Fruit fly (Drosophila melanogaster): ENCODE results near the gene jet.

jet gene

DNA sequence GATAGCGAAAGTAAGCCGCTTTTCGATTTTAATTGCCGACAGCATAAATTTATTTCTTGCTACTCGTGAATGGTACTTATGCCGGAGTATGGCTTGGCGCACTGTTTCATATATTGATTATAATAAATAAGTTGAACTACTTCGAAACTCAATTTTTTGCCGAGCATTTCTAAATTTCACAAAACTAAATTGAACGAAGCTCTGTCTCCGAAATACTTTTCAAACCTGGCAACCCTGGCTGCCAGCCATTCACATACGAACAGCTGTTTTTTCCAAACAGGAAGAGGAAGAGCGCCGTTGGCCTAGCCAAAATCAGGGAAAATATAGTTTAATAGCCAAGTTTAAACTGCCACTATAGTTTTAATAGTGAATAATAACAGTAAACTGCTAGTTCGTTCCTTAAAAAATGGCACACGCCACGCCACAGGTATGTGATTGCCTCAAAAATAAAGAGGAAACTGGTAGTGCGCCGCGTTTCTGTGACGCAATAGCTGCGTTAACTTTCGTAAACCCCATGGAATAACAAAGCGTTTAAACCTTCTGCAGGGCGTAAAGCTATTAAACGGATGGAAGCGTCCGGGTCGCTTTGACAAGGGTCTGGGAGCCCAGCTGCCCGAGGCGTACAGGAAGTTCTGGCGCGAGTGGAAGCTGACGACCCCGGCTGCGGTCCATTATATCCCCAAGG lies 24.3 kb upstream of the jet start, which contains the start of gene mRpL28:
Gene mRpL28, plus strand, starts transcription at position 246 of the 685 bp plus-strand sequence.
- TF ChIP-seq h (optimal IDR thresholded peaks at IDR 0.05) (no peak), psq (optimal IDR thresholded peaks at IDR 0.05) (no peak), ttk (optimal IDR thresholded peaks at IDR 0.05) (no peak), Sin3A (optimal IDR thresholded peaks at IDR 0.05) (no peak), insv (optimal IDR thresholded peaks at IDR 0.05) (no peak), Myc (optimal IDR thresholded peaks at IDR 0.05) (no peak)

DNA sequence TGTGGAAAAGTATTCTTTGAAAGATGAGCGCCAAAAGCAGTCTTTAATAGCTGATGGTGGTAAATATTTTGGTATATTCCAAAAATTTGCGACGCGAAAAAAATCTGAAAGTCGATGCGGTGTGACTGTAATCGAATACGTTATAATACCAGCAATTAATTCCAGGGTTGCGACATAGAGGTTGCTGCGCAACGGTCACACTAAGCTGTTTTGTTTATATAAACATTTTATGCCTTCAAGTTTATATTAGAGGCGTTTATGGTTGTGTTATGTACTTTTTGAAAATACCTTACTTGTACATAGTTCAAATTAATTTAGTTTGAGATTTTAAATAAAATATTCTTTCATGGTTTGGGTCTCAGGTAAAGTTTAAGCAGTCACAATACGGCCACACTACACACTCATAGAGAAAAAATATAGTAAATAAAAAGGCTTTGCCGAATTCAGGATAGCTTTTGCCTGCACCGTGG lies 21.8 kb upstream of the jet start, which contains the start of gene CG14043:
Gene CG14043, plus strand, starts transcription at position 374 of the 470 bp plus-strand sequence.
- TF ChIP-seq psq (optimal IDR thresholded peaks at IDR 0.05) (no peak), insv (optimal IDR thresholded peaks at IDR 0.05) (no peak), Myc (optimal IDR thresholded peaks at IDR 0.05) (no peak), ttk (optimal IDR thresholded peaks at IDR 0.05) (no peak), h (optimal IDR thresholded peaks at IDR 0.05) (no peak), Sin3A (optimal IDR thresholded peaks at IDR 0.05) (no peak)

DNA sequence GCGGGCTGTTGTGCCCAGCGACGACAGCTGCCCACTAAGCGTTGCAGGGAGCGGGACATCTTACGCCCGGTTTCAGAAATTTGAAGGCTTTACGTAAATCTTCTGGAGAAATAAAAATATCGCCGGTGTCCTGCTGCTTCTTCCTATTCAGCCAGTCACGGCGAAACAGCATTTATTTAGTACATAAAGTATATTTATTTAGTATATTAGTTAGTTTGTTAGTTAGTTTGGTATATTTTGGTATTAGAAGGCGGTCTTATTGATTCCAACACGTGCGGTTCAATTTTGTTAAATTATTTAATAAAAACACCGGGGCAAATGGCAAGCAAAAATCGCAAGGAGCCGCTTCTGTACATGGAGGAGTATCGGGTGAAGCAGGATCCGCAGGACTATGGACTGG lies 19.2 kb upstream of the jet start, which contains the start of the genes Scox and Polr1C:
Gene Scox, minus strand, starts transcription at position 169 of the 400 bp plus-strand sequence.
Gene Polr1C, plus strand, starts transcription at position 238 of the 400 bp plus-strand sequence.
- no peak for TF ChIP-seq psq (optimal IDR thresholded peaks at IDR 0.05)
- TF ChIP-seq ttk (optimal IDR thresholded peaks at IDR 0.05) = no peak
- TF ChIP-seq h (optimal IDR thresholded peaks at IDR 0.05) = no peak
- TF ChIP-seq insv (optimal IDR thresholded peaks at IDR 0.05) = no peak
- TF ChIP-seq Sin3A (optimal IDR thresholded peaks at IDR 0.05) = no peak
- TF ChIP-seq Myc (optimal IDR thresholded peaks at IDR 0.05) = no peak

DNA sequence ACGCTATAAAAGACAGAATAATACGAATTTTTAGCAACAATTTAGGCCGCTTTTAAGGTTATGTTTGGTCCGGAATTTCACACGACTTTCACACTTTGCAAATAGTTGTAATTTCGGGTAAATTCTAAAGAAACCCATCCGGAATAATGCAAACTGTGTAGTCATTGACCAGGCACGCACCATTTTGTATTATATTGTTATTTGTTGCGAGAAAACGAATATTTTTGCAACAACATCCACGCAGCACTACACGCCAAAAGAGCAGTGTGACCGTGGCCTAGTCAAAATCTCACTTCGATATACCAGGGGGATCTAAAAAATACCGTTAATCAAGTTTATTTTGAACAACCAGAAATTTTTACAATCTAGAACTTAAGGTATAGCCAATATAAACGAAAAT lies 17.9 kb upstream of the jet start, which contains the start of gene eIF3i:
Gene eIF3i, minus strand, starts transcription at position 265 of the 400 bp plus-strand sequence.
- TF ChIP-seq Sin3A (optimal IDR thresholded peaks at IDR 0.05) = no peak
- TF ChIP-seq insv (optimal IDR thresholded peaks at IDR 0.05) = no peak
- no peak for TF ChIP-seq ttk (optimal IDR thresholded peaks at IDR 0.05)
- no peak for TF ChIP-seq Myc (optimal IDR thresholded peaks at IDR 0.05)
- no peak for TF ChIP-seq psq (optimal IDR thresholded peaks at IDR 0.05)
- no peak for TF ChIP-seq h (optimal IDR thresholded peaks at IDR 0.05)

- no peak for TF ChIP-seq psq (optimal IDR thresholded peaks at IDR 0.05)
- no peak for TF ChIP-seq Sin3A (optimal IDR thresholded peaks at IDR 0.05)
- TF ChIP-seq ttk (optimal IDR thresholded peaks at IDR 0.05) = no peak
- TF ChIP-seq h (optimal IDR thresholded peaks at IDR 0.05) = no peak
- TF ChIP-seq Myc (optimal IDR thresholded peaks at IDR 0.05) = no peak
- no peak for TF ChIP-seq insv (optimal IDR thresholded peaks at IDR 0.05)
Observed at dm6 chr2L:4965923-4966322, 16.3 kb upstream of the jet start.

- TF ChIP-seq Myc (optimal IDR thresholded peaks at IDR 0.05) = no peak
- no peak for TF ChIP-seq Sin3A (optimal IDR thresholded peaks at IDR 0.05)
- no peak for TF ChIP-seq h (optimal IDR thresholded peaks at IDR 0.05)
- no peak for TF ChIP-seq insv (optimal IDR thresholded peaks at IDR 0.05)
- no peak for TF ChIP-seq ttk (optimal IDR thresholded peaks at IDR 0.05)
Observed at dm6 chr2L:4965420-4965819, 15.8 kb upstream of the jet start, which contains the start of gene CG34125. Gene CG34125, plus strand, starts transcription at chr2L:4965673.

DNA sequence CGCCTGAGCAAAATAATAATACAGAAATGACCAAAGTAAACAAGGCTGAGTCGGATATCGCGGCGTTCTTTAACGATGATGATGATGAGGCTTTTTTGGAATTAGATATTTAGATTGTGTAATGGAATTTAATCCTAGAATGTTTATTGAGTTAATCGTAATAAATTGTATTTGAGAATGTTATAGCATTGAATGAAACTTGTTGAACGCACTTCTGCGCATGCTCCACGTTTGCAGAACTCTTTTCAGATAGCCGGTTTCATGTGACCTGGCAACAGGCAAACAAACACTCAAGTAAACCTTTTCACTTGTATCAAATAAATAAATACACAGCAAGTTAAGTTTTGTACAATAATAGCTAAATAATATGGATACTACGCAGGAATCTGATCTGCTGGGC lies 8.5 kb upstream of the jet start, which contains the start of gene CG34124:
Gene CG34124, plus strand, starts transcription at position 301 of the 400 bp plus-strand sequence.
- TF ChIP-seq h (optimal IDR thresholded peaks at IDR 0.05) = no peak
- TF ChIP-seq ttk (optimal IDR thresholded peaks at IDR 0.05) = no peak
- no peak for TF ChIP-seq Myc (optimal IDR thresholded peaks at IDR 0.05)
- TF ChIP-seq Sin3A (optimal IDR thresholded peaks at IDR 0.05) = no peak
- TF ChIP-seq insv (optimal IDR thresholded peaks at IDR 0.05) = no peak
- TF ChIP-seq psq (optimal IDR thresholded peaks at IDR 0.05) = no peak

DNA sequence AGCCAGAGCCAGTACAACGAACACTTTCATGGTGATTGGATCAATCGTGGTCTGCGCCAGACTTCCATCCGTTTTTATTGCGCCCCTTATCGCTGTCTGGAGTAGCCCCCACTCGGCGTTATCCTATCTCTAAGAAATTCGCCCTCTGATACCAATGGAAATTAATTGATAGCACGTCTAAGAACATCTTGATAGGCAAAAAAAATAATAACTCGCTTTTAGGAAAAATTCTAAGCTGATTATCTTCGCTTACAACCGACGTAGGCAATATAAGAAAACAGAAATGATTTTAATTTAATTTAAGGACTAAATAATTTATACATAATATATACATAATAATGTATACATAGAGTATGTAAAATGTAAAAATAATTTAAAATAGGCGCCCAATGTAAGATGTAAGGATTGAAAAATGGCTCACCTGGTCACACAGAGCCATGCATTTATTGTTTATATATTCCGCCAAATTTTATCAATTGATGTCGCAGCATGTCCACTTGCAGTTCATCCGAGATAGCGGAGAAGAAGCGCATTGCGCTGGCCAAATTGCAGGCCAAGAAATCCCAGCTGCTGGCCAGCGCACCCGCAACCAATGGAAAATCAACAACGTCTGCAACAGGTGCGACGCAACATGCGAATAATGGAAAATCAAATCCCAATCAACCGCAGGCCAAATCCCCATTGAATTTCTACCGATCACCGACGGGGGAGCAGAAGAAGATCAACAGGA lies 5.7 kb upstream of the jet start, which contains the start of the genes Jon25Bi and Marcal1:
Gene Jon25Bi, minus strand, starts transcription at position 51 of the 730 bp plus-strand sequence.
Gene Marcal1, plus strand, starts transcription at position 416 of the 730 bp plus-strand sequence.
- TF ChIP-seq Sin3A (optimal IDR thresholded peaks at IDR 0.05) (no peak), ttk (optimal IDR thresholded peaks at IDR 0.05) (no peak), Myc (optimal IDR thresholded peaks at IDR 0.05) (no peak), h (optimal IDR thresholded peaks at IDR 0.05) (no peak), insv (optimal IDR thresholded peaks at IDR 0.05) (no peak), psq (optimal IDR thresholded peaks at IDR 0.05) (no peak)

DNA sequence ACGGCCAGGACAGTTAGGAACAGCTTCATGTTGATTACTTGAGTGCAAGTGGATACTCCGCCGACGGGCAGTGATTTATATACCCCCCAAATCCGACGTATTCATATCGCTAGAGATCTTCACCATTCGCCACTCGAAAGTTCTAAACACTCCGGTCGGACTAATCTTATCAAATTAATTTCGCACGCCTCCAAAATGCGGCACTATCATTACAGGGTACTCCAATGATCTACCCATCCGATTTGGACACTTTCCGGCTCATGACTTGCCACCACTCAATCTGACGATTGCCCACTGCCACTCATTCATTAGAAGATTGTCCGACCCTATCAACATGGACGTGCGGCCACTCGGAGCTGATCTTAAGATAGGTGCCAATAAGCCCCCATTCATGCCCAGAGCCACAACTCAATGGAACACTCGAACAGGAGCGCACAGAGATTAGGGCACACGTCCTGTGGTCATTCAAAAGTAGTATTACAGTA lies 3.5 kb upstream of the jet start, which contains the start of gene Jon25Bii:
Gene Jon25Bii, minus strand, starts transcription at position 51 of the 485 bp plus-strand sequence.
- TF ChIP-seq psq (optimal IDR thresholded peaks at IDR 0.05) (no peak), Sin3A (optimal IDR thresholded peaks at IDR 0.05) (no peak), Myc (optimal IDR thresholded peaks at IDR 0.05) (no peak), ttk (optimal IDR thresholded peaks at IDR 0.05) (no peak), insv (optimal IDR thresholded peaks at IDR 0.05) (no peak), h (optimal IDR thresholded peaks at IDR 0.05) (no peak)

DNA sequence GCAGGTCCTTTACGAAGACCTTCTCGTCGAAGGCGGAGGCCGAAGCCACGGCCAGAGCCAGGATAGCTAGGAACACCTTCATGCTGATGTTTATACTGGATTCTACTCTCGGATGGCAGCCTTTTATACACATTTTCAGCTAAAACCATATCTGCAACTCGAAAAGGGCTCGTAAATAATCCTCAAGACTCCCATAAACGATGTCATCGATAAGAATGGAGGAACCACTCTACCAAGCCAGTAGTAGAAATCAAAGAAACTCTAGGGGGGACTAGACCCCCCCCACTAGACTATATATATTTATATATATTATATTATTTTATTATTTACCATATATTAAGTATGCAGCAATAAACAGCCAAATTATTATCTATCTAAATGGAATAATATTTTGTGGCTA lies 1.1 kb upstream of the jet start, which contains the start of gene Jon25Biii:
Gene Jon25Biii, minus strand, starts transcription at position 101 of the 400 bp plus-strand sequence.
- TF ChIP-seq ttk (optimal IDR thresholded peaks at IDR 0.05) (no peak), h (optimal IDR thresholded peaks at IDR 0.05) (no peak), Myc (optimal IDR thresholded peaks at IDR 0.05) (no peak), insv (optimal IDR thresholded peaks at IDR 0.05) (no peak), psq (optimal IDR thresholded peaks at IDR 0.05) (no peak), Sin3A (optimal IDR thresholded peaks at IDR 0.05) (no peak)

DNA sequence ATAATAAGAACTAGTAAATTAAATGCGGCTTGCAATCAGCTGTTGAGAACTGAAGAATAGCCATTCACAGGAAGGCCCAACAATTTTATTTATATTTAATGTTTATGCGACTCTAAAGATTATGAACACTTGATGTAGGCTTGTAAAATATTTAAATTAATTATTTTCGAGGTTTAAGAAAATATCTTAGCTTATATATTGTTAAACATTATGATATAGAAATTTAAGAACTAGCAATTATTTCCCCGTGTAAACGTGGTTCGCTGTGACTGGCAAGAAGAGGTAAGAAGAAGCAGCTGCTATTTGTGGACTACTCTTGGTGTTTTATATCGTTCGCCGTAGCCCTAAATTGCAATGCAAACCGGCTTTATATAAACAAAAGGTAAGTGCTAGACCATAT lies 4.3 kb downstream of the jet start, which contains the start of the genes mRpL24 and betaggt-I:
Gene mRpL24, minus strand, starts transcription at position 62 of the 400 bp plus-strand sequence.
Gene betaggt-I, plus strand, starts transcription at position 280 of the 400 bp plus-strand sequence.
- TF ChIP-seq Myc (optimal IDR thresholded peaks at IDR 0.05) (no peak), insv (optimal IDR thresholded peaks at IDR 0.05) (no peak), Sin3A (optimal IDR thresholded peaks at IDR 0.05) (no peak)
